Worm (Caenorhabditis elegans) whole organism, L4/young adult: Measurements from ENCODE around the gene fbxb-74.

Experiments
- W03F9.2 ChIP-seq: fragments of 150-350 bp; optimal IDR thresholded peaks from 2 replicates; lab custom pipeline; 2014; ENCODE audit warnings: missing biosample characterization, missing genetic modification characterization
- dao-5 ChIP-seq: sonication (generic microtip); optimal IDR thresholded peaks from 2 replicates; lab custom pipeline; 2016; ENCODE audit warnings: missing genotype, missing genetic modification characterization, moderate library complexity, missing compliant biosample characterization
- him-1 ChIP-seq: sonication (generic microtip); optimal IDR thresholded peaks from 2 replicates; lab custom pipeline; 2016; ENCODE audit warnings: missing genotype, missing genetic modification reagents, missing genetic modification characterization, missing compliant biosample characterization

Gene fbxb-74

DNA sequence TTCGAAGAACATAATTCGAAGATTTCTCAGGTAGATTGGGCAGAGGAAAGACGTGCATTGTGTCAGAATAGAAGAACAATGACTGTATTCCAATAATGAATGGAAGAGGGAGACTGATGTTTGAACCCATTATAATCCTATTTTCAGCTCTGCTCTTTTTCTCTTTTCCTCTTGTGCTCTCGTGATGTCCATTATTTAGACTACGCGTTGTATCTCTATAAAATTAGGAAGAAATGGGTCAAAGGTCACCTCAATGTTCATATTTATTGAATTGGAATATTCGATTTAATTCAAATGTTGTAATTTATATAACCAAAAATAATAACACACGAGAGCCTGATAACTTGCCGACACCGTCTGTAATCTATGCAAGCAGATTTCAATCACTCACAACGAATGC lies at the start of gene fbxb-74:
TSS of gene fbxb-74 (minus strand) at position 101 of the 400 bp plus-strand sequence.
- no peak for TF ChIP-seq W03F9.2
- no peak for TF ChIP-seq him-1
- no peak for TF ChIP-seq dao-5 (tag; lab: Kevin White, UChicago)

DNA sequence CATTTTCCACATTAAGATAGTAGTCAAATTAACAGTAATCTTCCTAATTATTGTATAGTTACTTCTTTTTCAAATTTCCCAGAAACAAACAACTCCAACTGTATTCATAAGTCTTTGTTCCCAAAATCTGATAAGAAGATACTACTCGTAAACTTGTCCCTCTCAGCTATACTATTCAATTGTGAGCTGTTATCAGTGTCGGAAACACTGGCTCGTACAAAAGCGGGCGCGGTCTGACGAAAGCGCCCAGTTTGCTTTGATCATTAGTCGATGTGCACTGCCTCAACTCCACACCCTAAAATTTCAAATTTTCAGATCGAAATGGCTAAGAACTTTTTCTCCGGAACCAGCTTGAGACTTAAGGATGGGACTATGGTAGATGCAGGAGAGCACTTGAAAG lies 47.6 kb upstream of the fbxb-74 start, which contains the start of gene trx-3:
TSS of gene trx-3 (plus strand) at position 291 of the 400 bp plus-strand sequence.
- TF ChIP-seq W03F9.2 = no peak
- no peak for TF ChIP-seq him-1
- TF ChIP-seq dao-5 (tag; lab: Kevin White, UChicago) = no peak

DNA sequence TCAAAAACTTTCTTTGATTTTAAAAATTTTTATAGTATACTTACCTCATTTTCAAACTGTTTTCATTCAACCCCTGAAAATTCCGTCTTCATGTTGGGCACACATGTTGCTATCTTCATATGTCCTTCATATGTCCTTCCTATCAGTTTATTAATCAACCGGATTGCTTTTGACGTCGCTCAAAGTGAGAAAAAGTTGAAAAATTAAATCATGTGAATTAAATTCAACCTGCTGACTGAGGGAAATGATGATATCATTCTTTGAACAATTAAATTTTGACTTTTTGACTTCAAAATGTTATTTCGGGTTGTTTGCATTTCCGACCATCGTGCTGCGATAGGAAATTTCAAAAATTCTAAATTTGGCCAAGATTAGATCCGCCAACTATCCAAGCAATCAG lies 45.5 kb upstream of the fbxb-74 start:
- TF ChIP-seq him-1 (no peak), W03F9.2 (no peak), dao-5 (tag; lab: Kevin White, UChicago) (no peak)

DNA sequence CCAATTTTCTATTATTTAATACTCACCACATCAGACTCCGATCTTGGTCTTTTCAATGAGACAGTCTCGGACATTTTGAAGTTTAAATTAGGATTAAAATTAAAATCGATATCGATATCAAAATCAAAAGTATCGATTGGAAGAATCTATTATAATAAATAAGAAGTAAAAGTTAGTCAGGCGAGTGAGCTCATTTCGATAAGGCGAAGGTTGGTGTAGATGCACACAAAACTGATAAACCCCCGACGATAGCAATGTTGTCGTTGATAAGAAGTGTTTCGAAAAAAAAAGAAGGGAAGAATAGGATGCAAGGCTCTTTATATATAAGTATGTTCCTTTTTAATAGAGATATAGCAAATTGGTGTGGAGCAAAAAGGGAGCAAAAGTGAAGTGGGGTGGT lies 43.4 kb upstream of the fbxb-74 start, which contains the start of gene M01H9.4:
TSS of gene M01H9.4 (minus strand) at position 379 of the 400 bp plus-strand sequence.
- no peak for TF ChIP-seq him-1
- no peak for TF ChIP-seq dao-5 (tag; lab: Kevin White, UChicago)
- TF ChIP-seq W03F9.2 = no peak

- TF ChIP-seq W03F9.2 (no peak), him-1 (no peak), dao-5 (tag; lab: Kevin White, UChicago) (no peak)
Observed at ce11 chrIV:4481298-4481697, 42.2 kb upstream of the fbxb-74 start.

ce11 chrIV:4480027-4480426 lies 40.9 kb upstream of the fbxb-74 start, which contains the start of gene M01H9.10:
Gene M01H9.10 (minus strand): TSS chrIV:4480127.
- TF ChIP-seq W03F9.2 (no peak), him-1 (no peak), dao-5 (tag; lab: Kevin White, UChicago) (no peak)

DNA sequence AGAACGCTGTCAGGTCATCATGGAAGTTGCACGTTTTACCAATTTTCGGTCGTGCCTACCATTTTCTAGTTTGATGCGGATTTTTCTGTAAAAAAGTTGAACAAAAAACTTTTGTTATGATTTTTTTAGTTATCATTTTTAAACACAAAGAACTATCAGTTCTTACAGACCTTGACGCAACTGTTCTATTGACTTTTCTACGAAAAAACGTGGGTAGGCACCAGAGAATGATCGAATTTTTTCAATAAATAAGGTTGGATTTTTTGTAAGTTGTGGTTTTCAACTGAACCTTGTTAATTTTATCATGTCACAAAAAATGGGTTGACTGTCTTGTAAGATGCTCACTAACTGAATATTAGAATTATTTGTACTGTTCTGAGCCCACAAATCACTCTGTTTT lies 39.5 kb upstream of the fbxb-74 start:
- TF ChIP-seq dao-5 (tag; lab: Kevin White, UChicago) = no peak
- no peak for TF ChIP-seq W03F9.2
- no peak for TF ChIP-seq him-1

DNA sequence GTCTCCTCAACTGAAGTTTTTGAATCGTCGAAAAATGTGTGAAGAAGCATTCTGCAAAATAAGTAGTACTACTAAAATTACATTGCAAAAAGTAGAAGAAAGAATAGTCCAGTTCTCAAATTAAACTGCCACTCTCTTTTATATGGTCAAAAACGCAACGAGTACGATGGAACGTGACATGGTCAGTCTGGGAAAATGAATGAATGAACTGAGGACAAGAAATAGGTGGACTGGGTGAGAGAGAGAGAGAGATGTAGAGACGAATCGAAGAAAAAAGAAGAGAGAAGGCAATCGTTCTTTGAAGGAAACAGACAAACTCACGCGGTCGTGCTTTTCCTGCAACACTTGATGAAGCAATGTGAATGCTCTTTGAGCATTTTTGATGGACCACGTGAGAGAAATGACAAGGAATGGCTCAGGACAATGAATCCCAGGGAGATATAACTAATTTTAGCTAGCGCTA lies 38.0 kb upstream of the fbxb-74 start, which contains the start of gene M01H9.3:
TSS of gene M01H9.3 (minus strand) at position 51 of the 463 bp plus-strand sequence.
- no peak for TF ChIP-seq W03F9.2
- no peak for TF ChIP-seq him-1
- TF ChIP-seq dao-5 (tag; lab: Kevin White, UChicago) = no peak

- TF ChIP-seq W03F9.2 = no peak
- TF ChIP-seq dao-5 (tag; lab: Kevin White, UChicago) = no peak
- TF ChIP-seq him-1 = no peak
Observed at ce11 chrIV:4475362-4476086, 36.4 kb upstream of the fbxb-74 start.

ce11 chrIV:4473767-4474166 lies 34.7 kb upstream of the fbxb-74 start:
- TF ChIP-seq W03F9.2 (no peak), dao-5 (tag; lab: Kevin White, UChicago) (no peak), him-1 (no peak)

- TF ChIP-seq W03F9.2 (no peak), him-1 (no peak), dao-5 (tag; lab: Kevin White, UChicago) (no peak)
Observed at ce11 chrIV:4472418-4473173, 33.5 kb upstream of the fbxb-74 start.

DNA sequence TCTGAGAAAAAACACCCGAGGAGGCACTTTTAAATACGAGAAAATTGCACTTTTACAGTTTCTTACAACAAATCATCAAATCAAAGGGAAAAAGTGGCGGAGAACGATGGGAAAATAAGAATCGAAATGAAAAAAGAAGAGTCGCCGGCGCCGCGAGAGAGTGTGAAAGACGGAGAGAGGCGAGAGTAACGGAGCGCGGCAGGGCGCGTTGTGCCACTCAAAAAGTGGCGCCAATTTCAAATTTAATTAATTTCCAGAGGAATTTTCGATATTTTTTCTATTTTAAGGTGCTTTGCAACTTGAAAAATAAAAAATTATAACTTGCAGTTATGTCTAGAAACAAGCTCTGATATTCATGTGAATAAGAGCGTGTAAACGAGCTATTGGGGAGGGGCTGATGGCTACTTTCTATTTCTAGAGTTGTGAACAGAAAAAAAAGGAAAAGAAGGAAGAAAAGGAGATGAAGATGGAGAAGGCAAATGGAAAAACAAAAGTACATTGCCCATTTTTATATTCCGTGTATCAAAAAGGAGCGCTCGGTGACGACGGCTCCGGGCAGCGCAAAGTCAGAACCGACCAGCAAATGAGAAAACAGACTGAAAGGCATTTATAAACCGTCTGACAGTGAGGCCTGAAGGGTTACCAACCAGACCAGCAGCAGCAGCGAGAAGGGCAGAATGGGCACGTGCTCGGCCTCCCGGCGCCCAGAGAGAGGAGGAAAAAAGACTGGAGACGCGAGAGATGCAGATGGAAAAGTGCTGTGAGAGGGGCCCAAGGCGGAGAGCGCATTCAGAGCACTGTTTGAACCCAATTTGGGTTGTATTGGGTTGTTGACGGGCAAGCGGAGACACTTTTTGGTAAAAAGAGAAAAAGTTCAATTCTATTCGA lies 32.0 kb upstream of the fbxb-74 start:
- TF ChIP-seq him-1 = no peak
- TF ChIP-seq W03F9.2 = peak; percentile 4

- TF ChIP-seq W03F9.2 (peak; percentile 27), him-1 (peak; percentile 3), dao-5 (tag; lab: Kevin White, UChicago) (peak; percentile 25)
Observed at ce11 chrIV:4469770-4470709, 30.9 kb upstream of the fbxb-74 start.
